Fruit fly (Drosophila melanogaster) whole organism, embryonic: ENCODE data around the gene CG9643.

Source experiments
- Abd-B ChIP-seq: fragments of 200-800 bp; sonication (Bioruptor generic); optimal IDR thresholded peaks from 2 replicates; lab custom pipeline; 2018; ENCODE audit warnings: missing biosample characterization, mild to moderate bottlenecking, missing genetic modification characterization, moderate library complexity
- Ada2b ChIP-seq: fragments of 200-800 bp; sonication (Bioruptor generic); IDR thresholded peaks from 2 replicates; pipeline ENCODE4 v1.3.6; 2022; ENCODE audit warnings: missing biosample characterization, missing genetic modification characterization
- Asciz ChIP-seq: fragments of 200-800 bp; sonication (Bioruptor generic); optimal IDR thresholded peaks from 2 replicates; lab custom pipeline; 2017; ENCODE audit warnings: missing biosample characterization, mild to moderate bottlenecking, missing genetic modification characterization, missing genetic modification reagents
- CG12104 ChIP-seq: fragments of 200-800 bp; sonication (Bioruptor generic); optimal IDR thresholded peaks from 3 replicates; lab custom pipeline; 2016; ENCODE audit warnings: missing biosample characterization, missing genetic modification characterization
- CG1233 ChIP-seq: fragments of 200-800 bp; sonication (Bioruptor generic); optimal IDR thresholded peaks from 4 replicates; lab custom pipeline; 2018; ENCODE audit warnings: missing biosample characterization, mild to moderate bottlenecking, missing genetic modification characterization
- CG15601 ChIP-seq: fragments of 200-800 bp; sonication (Bioruptor generic); optimal IDR thresholded peaks from 3 replicates; lab custom pipeline; 2019; ENCODE audit warnings: missing biosample characterization, mild to moderate bottlenecking, missing genetic modification characterization, moderate library complexity
- CG1603 ChIP-seq: fragments of 200-800 bp; sonication (Bioruptor generic); optimal IDR thresholded peaks from 2 replicates; lab custom pipeline; 2019; ENCODE audit warnings: missing biosample characterization, mild to moderate bottlenecking, missing genetic modification characterization, moderate library complexity
- CG18262 ChIP-seq: fragments of 200-800 bp; optimal IDR thresholded peaks from 3 replicates; lab custom pipeline; 2019; ENCODE audit warnings: missing biosample characterization, mild to moderate bottlenecking, missing genetic modification characterization, moderate library complexity
- CG18599 ChIP-seq: fragments of 200-800 bp; sonication (Bioruptor generic); optimal IDR thresholded peaks from 3 replicates; lab custom pipeline; 2017; ENCODE audit warnings: missing biosample characterization, missing genetic modification characterization, mild to moderate bottlenecking, moderate library complexity, missing genetic modification reagents
- CG2712 ChIP-seq: fragments of 200-800 bp; optimal IDR thresholded peaks from 3 replicates; lab custom pipeline; 2019; ENCODE audit warnings: missing biosample characterization, mild to moderate bottlenecking, missing genetic modification characterization, moderate library complexity
- CG2875 ChIP-seq: fragments of 200-800 bp; sonication (Bioruptor generic); optimal IDR thresholded peaks from 2 replicates; lab custom pipeline; 2017; ENCODE audit warnings: missing biosample characterization, mild to moderate bottlenecking, missing genetic modification characterization, missing genetic modification reagents
- CG3726 ChIP-seq: fragments of 200-800 bp; sonication (Bioruptor generic); IDR thresholded peaks from 3 replicates; pipeline ENCODE4, ENCODE4 v1.3.6; 2022; ENCODE audit warnings: missing biosample characterization, missing genetic modification characterization
- CG4360 ChIP-seq: fragments of 200-800 bp; sonication (Bioruptor generic); IDR thresholded peaks from 2 replicates; pipeline ENCODE4 v1.3.6; 2022; ENCODE audit warnings: missing biosample characterization, missing genetic modification characterization
- CG4820 ChIP-seq: fragments of 200-800 bp; sonication (Bioruptor generic); optimal IDR thresholded peaks from 3 replicates; lab custom pipeline; 2016; ENCODE audit warnings: missing biosample characterization, missing genetic modification characterization
- CG6654 ChIP-seq: fragments of 200-800 bp; sonication (Bioruptor generic); optimal IDR thresholded peaks from 2 replicates; lab custom pipeline; 2017; ENCODE audit warnings: missing biosample characterization, mild to moderate bottlenecking, missing genetic modification characterization
- CG7556 ChIP-seq: fragments of 200-800 bp; sonication (Bioruptor generic); optimal IDR thresholded peaks from 2 replicates; lab custom pipeline; 2017; ENCODE audit warnings: missing biosample characterization, mild to moderate bottlenecking, missing genetic modification characterization
- CG8478 ChIP-seq: fragments of >200 bp; optimal IDR thresholded peaks from 2 replicates; lab custom pipeline; 2018
- CTCF ChIP-seq: fragments of 200-800 bp; sonication (Bioruptor generic); optimal IDR thresholded peaks from 2 replicates; lab custom pipeline; 2017; ENCODE audit warnings: missing biosample characterization, mild to moderate bottlenecking, missing genetic modification characterization, moderate library complexity
- Doc2 ChIP-seq: fragments of 200-800 bp; sonication (Bioruptor generic); IDR thresholded peaks from 2 replicates; pipeline ENCODE4 v1.3.6; 2022; ENCODE audit warnings: missing biosample characterization, missing genetic modification characterization
- Drgx ChIP-seq: fragments of 200-800 bp; sonication (Bioruptor generic); IDR thresholded peaks from 2 replicates; pipeline ENCODE4 v1.3.6; 2022; ENCODE audit warnings: missing biosample characterization, missing genetic modification characterization
- Eip74EF ChIP-seq, 2 experiments: fragments of 200-800 bp in 1 of 2; fragments of >200 bp in 1 of 2; sonication (Bioruptor generic) in 1 of 2; optimal IDR thresholded peaks; 2 replicates each; lab custom pipeline; 2017 to 2019; ENCODE audit warnings: missing biosample characterization in 2 of 2, missing genetic modification characterization in 2 of 2, mild to moderate bottlenecking in 1 of 2, moderate library complexity in 1 of 2
- Gsc ChIP-seq: fragments of 200-800 bp; sonication (Bioruptor generic); IDR thresholded peaks from 2 replicates; pipeline ENCODE4 v1.3.6; 2022; ENCODE audit warnings: missing biosample characterization, missing genetic modification characterization
- Hmr ChIP-seq: fragments of 200-800 bp; sonication (Bioruptor generic); optimal IDR thresholded peaks from 3 replicates; lab custom pipeline; 2017; ENCODE audit warnings: mild to moderate bottlenecking, missing biosample characterization, missing genetic modification reagents, missing genetic modification characterization
- Hr78 ChIP-seq, 2 experiments: fragments of 200-800 bp in 1 of 2; fragments of >200 bp in 1 of 2; sonication (Bioruptor generic) in 1 of 2; optimal IDR thresholded peaks; 2 replicates each; lab custom pipeline; 2017 to 2019; ENCODE audit warnings: missing biosample characterization in 2 of 2, missing genetic modification characterization in 2 of 2, mild to moderate bottlenecking in 1 of 2, moderate library complexity in 1 of 2
- Med ChIP-seq: fragments of 200-800 bp; sonication (Bioruptor generic); peaks from one replicate; lab custom pipeline; 2016; ENCODE audit warnings: missing biosample characterization, missing genetic modification characterization, mild to moderate bottlenecking, inconsistent platforms, moderate library complexity
- NFAT ChIP-seq: fragments of 200-800 bp; sonication (Bioruptor generic); IDR thresholded peaks from 2 replicates; pipeline ENCODE4 v1.3.6; 2022; ENCODE audit warnings: missing biosample characterization, missing genetic modification characterization
- Ssrp ChIP-seq: fragments of 200-800 bp; sonication (Bioruptor generic); optimal IDR thresholded peaks from 2 replicates; lab custom pipeline; 2018; ENCODE audit warnings: missing biosample characterization, mild to moderate bottlenecking, missing genetic modification characterization, moderate library complexity
- Xbp1 ChIP-seq: fragments of 200-800 bp; sonication (Bioruptor generic); optimal IDR thresholded peaks from 3 replicates; lab custom pipeline; 2016; ENCODE audit warnings: missing biosample characterization, mild to moderate bottlenecking, missing genetic modification characterization
- cg ChIP-seq: fragments of 200-800 bp; sonication (Bioruptor generic); optimal IDR thresholded peaks from 3 replicates; lab custom pipeline; 2019; ENCODE audit warnings: missing biosample characterization, mild to moderate bottlenecking, missing genetic modification characterization, moderate library complexity
- chinmo ChIP-seq: fragments of 200-800 bp; sonication (Bioruptor generic); IDR thresholded peaks from 4 replicates; pipeline ENCODE4 v1.3.6; 2022; ENCODE audit warnings: missing biosample characterization, missing genetic modification characterization; ENCODE audit not compliant: partially characterized antibody
- ci ChIP-seq: fragments of 200-800 bp; sonication (Bioruptor generic); IDR thresholded peaks from 3 replicates; pipeline ENCODE4 v1.3.6; 2022; ENCODE audit warnings: missing biosample characterization, missing genetic modification characterization
- dati ChIP-seq: fragments of 200-800 bp; sonication (Bioruptor generic); IDR thresholded peaks from 2 replicates; pipeline ENCODE4 v1.3.6; 2022; ENCODE audit warnings: missing biosample characterization, missing genetic modification characterization
- dysf ChIP-seq: fragments of 200-800 bp; sonication (Bioruptor generic); IDR thresholded peaks from 3 replicates; pipeline ENCODE4 v1.3.6; 2022; ENCODE audit warnings: missing biosample characterization, missing genetic modification characterization
- gce ChIP-seq: fragments of 200-800 bp; sonication (Bioruptor generic); IDR thresholded peaks from 3 replicates; pipeline ENCODE4 v1.3.6; 2022; ENCODE audit warnings: missing biosample characterization, missing genetic modification characterization
- gt ChIP-seq: fragments of 200-800 bp; sonication (Bioruptor generic); IDR thresholded peaks from 2 replicates; pipeline ENCODE4 v1.3.6; 2022; ENCODE audit warnings: missing biosample characterization, missing genetic modification characterization
- jigr1 ChIP-seq: fragments of 200-800 bp; sonication (Bioruptor generic); IDR thresholded peaks from 3 replicates; pipeline ENCODE4 v1.3.6; 2022; ENCODE audit warnings: missing biosample characterization, missing genetic modification characterization
- jing ChIP-seq: fragments of 200-800 bp; sonication (Bioruptor generic); optimal IDR thresholded peaks from 2 replicates; lab custom pipeline; 2018; ENCODE audit warnings: missing biosample characterization, mild to moderate bottlenecking, missing genetic modification characterization
- kni ChIP-seq: fragments of 200-800 bp; sonication (Bioruptor generic); optimal IDR thresholded peaks from 3 replicates; lab custom pipeline; 2017; ENCODE audit warnings: mild to moderate bottlenecking, missing biosample characterization, missing genetic modification reagents, missing genetic modification characterization
- luna ChIP-seq: fragments of 200-800 bp; sonication (Bioruptor generic); optimal IDR thresholded peaks from 2 replicates; lab custom pipeline; 2016; ENCODE audit warnings: missing biosample characterization, missing genetic modification characterization
- mld ChIP-seq: fragments of 200-800 bp; sonication (Bioruptor generic); IDR thresholded peaks from 3 replicates; pipeline ENCODE4 v1.3.6; 2022; ENCODE audit warnings: missing biosample characterization, missing genetic modification characterization; ENCODE audit not compliant: partially characterized antibody
- p53 ChIP-seq: fragments of 200-800 bp; sonication (Bioruptor generic); optimal IDR thresholded peaks from 2 replicates; lab custom pipeline; 2016; ENCODE audit warnings: missing biosample characterization, missing genetic modification characterization
- peb ChIP-seq: fragments of 200-800 bp; sonication (Bioruptor generic); IDR thresholded peaks from 2 replicates; pipeline ENCODE4 v1.3.6; 2022; ENCODE audit warnings: missing biosample characterization, missing genetic modification characterization
- pita ChIP-seq: fragments of 200-800 bp; sonication (Bioruptor generic); optimal IDR thresholded peaks from 2 replicates; lab custom pipeline; 2017; ENCODE audit warnings: missing biosample characterization, mild to moderate bottlenecking, missing genetic modification characterization
- pnt ChIP-seq: fragments of 200-800 bp; sonication (Bioruptor generic); optimal IDR thresholded peaks from 3 replicates; lab custom pipeline; 2016; ENCODE audit warnings: missing biosample characterization, missing genetic modification characterization
- row ChIP-seq: fragments of 200-800 bp; sonication (Bioruptor generic); IDR thresholded peaks from 3 replicates; pipeline ENCODE4 v1.3.6; 2022; ENCODE audit warnings: missing biosample characterization, missing genetic modification characterization
- sens ChIP-seq: fragments of 200-800 bp; sonication (Bioruptor generic); peaks from one replicate; lab custom pipeline; 2016; ENCODE audit warnings: missing biosample characterization, missing genetic modification characterization
- sim ChIP-seq: fragments of 200-800 bp; sonication (Bioruptor generic); IDR thresholded peaks from 2 replicates; pipeline ENCODE4 v1.3.6; 2022; ENCODE audit warnings: missing biosample characterization, missing genetic modification characterization
- stwl ChIP-seq: fragments of 200-800 bp; sonication (Bioruptor generic); optimal IDR thresholded peaks from 3 replicates; lab custom pipeline; 2018; ENCODE audit warnings: missing biosample characterization, mild to moderate bottlenecking, missing genetic modification characterization, moderate library complexity
- tin ChIP-seq: fragments of 200-800 bp; sonication (Bioruptor generic); optimal IDR thresholded peaks from 3 replicates; lab custom pipeline; 2016; ENCODE audit warnings: missing biosample characterization, missing genetic modification characterization
- ttk ChIP-seq: fragments of 200-800 bp; sonication (Bioruptor generic); IDR thresholded peaks from 2 replicates; pipeline ENCODE4 v2.1.2; 2022; ENCODE audit warnings: missing biosample characterization, missing genetic modification characterization
- vnd ChIP-seq: fragments of 200-800 bp; sonication (Bioruptor generic); IDR thresholded peaks from 3 replicates; pipeline ENCODE4 v1.3.6; 2022; ENCODE audit warnings: missing biosample characterization, missing genetic modification characterization; ENCODE audit not compliant: partially characterized antibody

The CG9643 gene

DNA sequence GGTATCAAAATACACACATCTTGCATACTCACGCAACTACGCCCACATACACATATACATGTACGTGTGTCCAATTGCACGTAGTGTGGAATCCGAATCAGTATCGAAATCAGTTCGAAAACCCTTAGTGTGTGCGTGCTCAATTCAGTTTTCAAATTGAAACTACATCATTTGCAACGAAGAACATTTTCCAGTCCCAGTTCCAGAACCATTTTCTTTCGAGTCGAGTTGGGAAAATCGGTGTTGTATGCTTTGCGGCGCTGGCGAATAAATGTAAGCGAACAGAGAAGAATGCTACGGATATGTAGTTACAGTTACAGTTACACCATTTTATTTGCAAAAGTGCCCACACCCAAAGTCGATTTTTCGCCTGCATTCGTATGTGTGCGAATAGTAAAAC lies 22.1 kb downstream of the CG9643 start:
- TF ChIP-seq pita (peak; percentile 23), CG8478 (lab: Kevin White, UChicago) (peak; percentile 15), tin (GFP tag; lab: Kevin White, UChicago) (no peak), CG18262 (tag; lab: Kevin White, UChicago) (no peak), Ssrp (no peak), cg (GFP tag; lab: Kevin White, UChicago) (peak; percentile 36), jing (GFP tag; lab: Kevin White, UChicago) (no peak), CTCF (GFP tag; lab: Kevin White, UChicago) (peak; percentile 25), Abd-B (no peak), CG12104 (GFP tag; lab: Kevin White, UChicago) (no peak), CG15601 (tag; lab: Kevin White, UChicago) (peak; percentile 76), Ada2b (no peak), ttk (no peak), CG4360 (no peak), luna (no peak), row (GFP tag; lab: Robert Waterston, UW) (no peak), dati (GFP tag; lab: Robert Waterston, UW) (no peak)

dm6 chr2L:2956358-2956757 lies 22.7 kb downstream of the CG9643 start:
- peak; percentile 75 for TF ChIP-seq sens (GFP tag; lab: Kevin White, UChicago)
- TF ChIP-seq CG4820 (GFP tag; lab: Kevin White, UChicago): no peak
- no peak for TF ChIP-seq CG8478 (lab: Kevin White, UChicago)
- 0 out of 2 replicates have a peak, but pooled peaks have one; percentile 11 for TF ChIP-seq Drgx (GFP tag; lab: Robert Waterston, UW)
- TF ChIP-seq vnd: no peak
- no peak for TF ChIP-seq dysf (GFP tag; lab: Robert Waterston, UW)
- no peak for TF ChIP-seq peb
- TF ChIP-seq sim (GFP tag; lab: Robert Waterston, UW): no peak
- TF ChIP-seq Hmr (GFP tag; lab: Kevin White, UChicago): no peak
- TF ChIP-seq gt (GFP tag; lab: Robert Waterston, UW): no peak
- no peak for TF ChIP-seq jigr1 (GFP tag; lab: Robert Waterston, UW)
- no peak for TF ChIP-seq CG1233 (GFP tag; lab: Kevin White, UChicago)
- TF ChIP-seq Xbp1 (GFP tag; lab: Kevin White, UChicago): no peak
- TF ChIP-seq, all 482 proteins: peak for 2

dm6 chr2L:2955659-2956058 lies 23.4 kb downstream of the CG9643 start:
- TF ChIP-seq gce (GFP tag; lab: Robert Waterston, UW) (no peak), CG6654 (GFP tag; lab: Kevin White, UChicago) (peak; percentile 82), CG8478 (lab: Kevin White, UChicago) (peak; percentile 19), Eip74EF (GFP tag; optimal IDR thresholded peaks at IDR 0.05; lab: Kevin White, UChicago) (no peak), Doc2 (GFP tag; lab: Robert Waterston, UW) (no peak), sens (GFP tag; lab: Kevin White, UChicago) (no peak), cg (GFP tag; lab: Kevin White, UChicago) (peak; percentile 51), Med (GFP tag; lab: Kevin White, UChicago) (peak; percentile 3), ci (no peak), Gsc (GFP tag; lab: Robert Waterston, UW) (no peak), CG3726 (GFP tag; lab: Robert Waterston, UW) (no peak), CG2712 (tag; lab: Kevin White, UChicago) (no peak), chinmo (GFP tag; lab: Robert Waterston, UW) (peak; percentile 33; the same call in 1 of the 4 replicates), Hr78 (GFP tag; optimal IDR thresholded peaks at IDR 0.05; lab: Kevin White, UChicago) (no peak), CG2875 (GFP tag; lab: Kevin White, UChicago) (no peak), p53 (no peak), Asciz (GFP tag; lab: Kevin White, UChicago) (no peak), stwl (tag; lab: Kevin White, UChicago) (no peak), mld (no peak), CG1603 (tag; lab: Kevin White, UChicago) (no peak), NFAT (GFP tag; lab: Robert Waterston, UW) (no peak), CG7556 (GFP tag; lab: Kevin White, UChicago) (no peak), CG18599 (GFP tag; lab: Kevin White, UChicago) (no peak), kni (GFP tag; lab: Kevin White, UChicago) (no peak), pnt (GFP tag; lab: Kevin White, UChicago) (no peak)
